Fruit fly (Drosophila melanogaster) whole organism, pupa: ENCODE results near the gene CG43082.

ENCODE experiments used
- CG12605 ChIP-seq: fragments of 200-800 bp; sonication (Bioruptor generic); IDR thresholded peaks from 2 replicates; pipeline ENCODE4 v1.3.6; 2022; ENCODE audit warnings: missing biosample characterization, missing genetic modification characterization
- CG15710 ChIP-seq: fragments of 200-800 bp; sonication (Bioruptor generic); optimal IDR thresholded peaks from 2 replicates; lab custom pipeline; 2018; ENCODE audit warnings: missing biosample characterization, mild to moderate bottlenecking, missing genetic modification characterization, moderate library complexity
- CG32121 ChIP-seq: fragments of 200-800 bp; sonication (Bioruptor generic); IDR thresholded peaks from 2 replicates; pipeline ENCODE4 v1.3.6; 2022; ENCODE audit warnings: missing biosample characterization, missing genetic modification characterization
- CG4496 ChIP-seq: fragments of 200-800 bp; sonication (Bioruptor generic); IDR thresholded peaks from 3 replicates; pipeline ENCODE4 v1.3.6; 2022; ENCODE audit warnings: missing biosample characterization, missing genetic modification characterization
- CG8301 ChIP-seq: fragments of 200-800 bp; sonication (Bioruptor generic); optimal IDR thresholded peaks from 2 replicates; lab custom pipeline; 2018; ENCODE audit warnings: missing biosample characterization, mild to moderate bottlenecking, missing genetic modification characterization
- D1 ChIP-seq: fragments of 200-800 bp; sonication (Bioruptor generic); optimal IDR thresholded peaks from 2 replicates; lab custom pipeline; 2018; ENCODE audit warnings: missing biosample characterization, mild to moderate bottlenecking, missing genetic modification characterization, moderate library complexity
- Pif1B ChIP-seq: fragments of 200-800 bp; sonication (Bioruptor generic); optimal IDR thresholded peaks from 3 replicates; lab custom pipeline; 2016; ENCODE audit warnings: missing biosample characterization, missing genetic modification characterization
- rn ChIP-seq: fragments of 200-800 bp; sonication (Bioruptor generic); IDR thresholded peaks from 2 replicates; pipeline ENCODE4 v1.3.6; 2022; ENCODE audit warnings: missing biosample characterization, missing genetic modification characterization

DNA sequence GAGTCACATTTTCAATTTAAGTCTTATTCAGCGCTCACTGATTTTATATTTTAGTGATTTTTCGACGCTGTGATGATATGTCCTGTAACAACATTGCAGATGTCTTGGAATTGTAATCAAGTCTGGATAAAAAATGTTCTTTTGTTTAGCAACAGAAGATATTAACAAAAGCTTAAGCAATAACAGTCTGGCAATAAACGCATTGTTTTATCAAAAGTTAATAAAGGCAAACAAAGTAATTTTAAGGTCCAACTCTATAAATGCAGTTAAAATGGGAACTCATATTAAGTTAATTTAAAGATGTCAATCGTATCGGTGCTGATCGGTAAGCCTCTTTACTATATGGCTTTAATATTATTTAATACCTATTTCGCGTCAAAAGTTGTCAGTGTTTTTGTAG, at the start of gene CG43082:
- TF ChIP-seq rn (GFP tag; lab: Robert Waterston, UW) (no peak), Pif1B (GFP tag; lab: Kevin White, UChicago) (no peak), D1 (no peak), CG4496 (GFP tag; lab: Robert Waterston, UW) (no peak), CG32121 (GFP tag; lab: Robert Waterston, UW) (no peak), CG8301 (no peak), CG15710 (tag; lab: Kevin White, UChicago) (no peak), CG12605 (no peak)
